Fruit fly (Drosophila melanogaster) Kc167 (cell line): Measurements from ENCODE around the gene Sfp26Ad.

Source experiments
- Sin3A ChIP-seq: fragments of >200 bp; optimal IDR thresholded peaks from 2 replicates; lab custom pipeline; 2018; ENCODE audit warnings: missing external identifiers
- h ChIP-seq: fragments of >200 bp; optimal IDR thresholded peaks from 3 replicates; lab custom pipeline; 2018; ENCODE audit warnings: missing external identifiers
- insv ChIP-seq: fragments of >200 bp; optimal IDR thresholded peaks from 3 replicates; lab custom pipeline; 2018; ENCODE audit warnings: missing external identifiers
- ttk ChIP-seq: sonication (Bioruptor generic); optimal IDR thresholded peaks from 2 replicates; lab custom pipeline; 2017; ENCODE audit warnings: missing external identifiers

DNA sequence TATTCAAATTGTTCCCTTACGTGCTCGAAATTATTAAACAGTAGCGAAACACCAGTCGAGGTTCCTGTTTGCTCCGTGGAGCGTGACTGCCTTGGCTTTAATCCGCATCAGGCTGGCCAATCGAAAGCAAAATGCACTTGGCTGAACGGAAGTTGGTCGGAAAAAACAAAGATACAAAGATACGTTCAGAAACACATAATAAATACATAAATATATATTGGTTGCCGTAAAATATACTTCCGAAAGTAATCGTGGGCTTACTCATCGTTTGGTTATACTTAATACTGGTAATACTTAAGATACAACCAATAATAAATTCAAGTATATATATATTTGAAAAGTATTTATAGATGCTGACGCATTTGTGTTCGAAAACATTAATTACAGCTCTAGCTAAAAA, 21.7 kb upstream of the Sfp26Ad start, which contains the start of gene psd:
- TF ChIP-seq insv, result no peak
- TF ChIP-seq h (lab: Kevin White, UChicago), result no peak
- no peak for TF ChIP-seq Sin3A (lab: Kevin White, UChicago)
- no peak for TF ChIP-seq ttk
